Worm (Caenorhabditis elegans) whole organism, L4 larva: Measurements from ENCODE around the gene lys-2.
A peak's percentile ranks its signal among the peaks of the same experiment; 100 is the strongest.

Source experiments
- F10B5.3 ChIP-seq: sonication (generic microtip); optimal IDR thresholded peaks from 2 replicates; lab custom pipeline; 2016; ENCODE audit warnings: mild to moderate bottlenecking, missing genetic modification characterization, missing compliant biosample characterization
- Y75B8A.6 ChIP-seq: fragments of 200-800 bp; sonication (Bioruptor generic); IDR thresholded peaks from 2 replicates; pipeline ENCODE4 v1.3.6; 2022; ENCODE audit warnings: missing genetic modification reagents, missing genetic modification characterization, missing compliant biosample characterization
- ZK337.2 ChIP-seq: fragments of 200-800 bp; sonication (Bioruptor generic); IDR thresholded peaks from 2 replicates; pipeline ENCODE4 v1.3.6; 2022; ENCODE audit warnings: missing genetic modification reagents, missing genetic modification characterization, missing compliant biosample characterization
- aha-1 ChIP-seq: fragments of 150-350 bp; peaks from one replicate; lab custom pipeline; 2014; ENCODE audit warnings: missing biosample characterization, missing genetic modification characterization
- ama-1 ChIP-seq: fragments of 150-350 bp; optimal IDR thresholded peaks from 2 replicates; lab custom pipeline; 2014; ENCODE audit warnings: inconsistent platforms, mixed read lengths
- ceh-82 ChIP-seq: sonication (generic microtip); optimal IDR thresholded peaks from 2 replicates; lab custom pipeline; 2017; ENCODE audit warnings: missing biosample characterization, missing genetic modification characterization
- ctbp-1 ChIP-seq: fragments of 200-800 bp; sonication (Bioruptor generic); IDR thresholded peaks from 2 replicates; pipeline ENCODE4 v1.3.6; 2022; ENCODE audit warnings: missing genetic modification reagents, missing genetic modification characterization, missing compliant biosample characterization
- daf-16 ChIP-seq, 3 experiments: sonication (generic microtip); optimal IDR thresholded peaks; 2 replicates each; lab custom pipeline; 2016 to 2017; ENCODE audit warnings: missing genetic modification characterization in 3 of 3, missing genetic modification reagents in 3 of 3, mild to moderate bottlenecking in 2 of 3, missing compliant biosample characterization in 2 of 3, missing biosample characterization in 1 of 3, moderate library complexity in 1 of 3
- dmd-6 ChIP-seq: fragments of 200-800 bp; sonication (Bioruptor generic); IDR thresholded peaks from 2 replicates; pipeline ENCODE4 v1.3.6; 2022; ENCODE audit warnings: missing genetic modification reagents, missing genetic modification characterization, missing compliant biosample characterization
- dmd-8 ChIP-seq: fragments of 200-800 bp; sonication (Bioruptor generic); IDR thresholded peaks from 2 replicates; pipeline ENCODE4 v1.3.6; 2022; ENCODE audit warnings: missing genetic modification characterization, missing compliant biosample characterization
- dpl-1 ChIP-seq: fragments of 150-350 bp; optimal IDR thresholded peaks from 2 replicates; lab custom pipeline; 2014; ENCODE audit warnings: missing biosample characterization, missing genetic modification reagents, missing genetic modification characterization
- dve-1 ChIP-seq: sonication (generic microtip); optimal IDR thresholded peaks from 2 replicates; lab custom pipeline; 2017; ENCODE audit warnings: antibody characterized with exemption, mild to moderate bottlenecking, missing genetic modification characterization, missing compliant biosample characterization; ENCODE audit not compliant: insufficient read depth
- fkh-10 ChIP-seq: fragments of 150-350 bp; optimal IDR thresholded peaks from 2 replicates; lab custom pipeline; 2014; ENCODE audit warnings: missing biosample characterization, missing genetic modification reagents, missing genetic modification characterization
- hif-1 ChIP-seq, 2 experiments: sonication (generic microtip); optimal IDR thresholded peaks; 2 replicates each; lab custom pipeline; 2016 to 2017; ENCODE audit warnings: missing compliant biosample characterization in 2 of 2, missing genetic modification characterization in 2 of 2, missing genetic modification reagents in 2 of 2, missing genotype in 2 of 2, mild to moderate bottlenecking in 1 of 2
- hlh-11 ChIP-seq: fragments of 200-800 bp; sonication (Bioruptor generic); optimal IDR thresholded peaks from 2 replicates; lab custom pipeline; 2018; ENCODE audit warnings: mild to moderate bottlenecking, missing genetic modification characterization, missing compliant biosample characterization
- hlh-30 ChIP-seq: sonication (generic microtip); optimal IDR thresholded peaks from 2 replicates; lab custom pipeline; 2017; ENCODE audit warnings: antibody characterized with exemption, mild to moderate bottlenecking, missing genetic modification characterization, missing compliant biosample characterization; ENCODE audit not compliant: insufficient read depth
- lin-1 ChIP-seq: fragments of 200-800 bp; sonication (Bioruptor generic); IDR thresholded peaks from 2 replicates; pipeline ENCODE4 v1.3.6; 2022; ENCODE audit warnings: missing genetic modification reagents, missing genetic modification characterization, missing compliant biosample characterization
- lin-13 ChIP-seq: fragments of 150-350 bp; optimal IDR thresholded peaks from 2 replicates; lab custom pipeline; 2014; ENCODE audit warnings: missing biosample characterization, missing genetic modification reagents, missing genetic modification characterization
- lin-29 ChIP-seq: fragments of 200-800 bp; sonication (Bioruptor generic); IDR thresholded peaks from 2 replicates; pipeline ENCODE4 v1.3.6; 2022; ENCODE audit warnings: missing genetic modification reagents, missing genetic modification characterization, missing compliant biosample characterization
- lin-39 ChIP-seq: fragments of 150-350 bp; optimal IDR thresholded peaks from 2 replicates; lab custom pipeline; 2014; ENCODE audit warnings: missing biosample characterization, missing genetic modification reagents, missing genetic modification characterization
- lsy-2 ChIP-seq, 2 experiments: fragments of 150-350 bp in 1 of 2; sonication (generic microtip) in 1 of 2; optimal IDR thresholded peaks; 2 replicates each; lab custom pipeline; 2014 to 2017; ENCODE audit warnings: missing biosample characterization in 2 of 2, missing genetic modification characterization in 2 of 2
- madf-5 ChIP-seq, 2 experiments: fragments of 200-800 bp; sonication (Bioruptor generic); IDR thresholded peaks; 2 replicates each; pipeline ENCODE4 v1.3.6; 2022; ENCODE audit warnings: missing compliant biosample characterization in 2 of 2, missing genetic modification characterization in 2 of 2
- mdl-1 ChIP-seq, 2 experiments: fragments of 150-350 bp in 1 of 2; sonication (generic microtip) in 1 of 2; optimal IDR thresholded peaks; 2 replicates each; lab custom pipeline; 2014 to 2017; ENCODE audit warnings: missing biosample characterization in 2 of 2, missing genetic modification characterization in 2 of 2
- mep-1 ChIP-seq: fragments of 150-350 bp; sonication (generic microtip); optimal IDR thresholded peaks from 3 replicates; lab custom pipeline; 2014; ENCODE audit warnings: missing biosample characterization, missing genetic modification characterization
- mes-2 ChIP-seq: sonication (generic microtip); optimal IDR thresholded peaks from 2 replicates; lab custom pipeline; 2016; ENCODE audit warnings: missing genotype, mild to moderate bottlenecking, missing genetic modification characterization, missing compliant biosample characterization; ENCODE audit not compliant: poor library complexity, severe bottlenecking
- mxl-2 ChIP-seq: fragments of 200-800 bp; sonication (Bioruptor generic); conservative IDR thresholded peaks from 2 replicates; pipeline ENCODE4 v1.3.6; 2022; ENCODE audit warnings: missing genetic modification reagents, missing genetic modification characterization, missing compliant biosample characterization
- mxl-3 ChIP-seq: fragments of 200-800 bp; sonication (Bioruptor generic); optimal IDR thresholded peaks from 2 replicates; lab custom pipeline; 2018; ENCODE audit warnings: mild to moderate bottlenecking, missing genetic modification characterization, missing compliant biosample characterization
- nhr-11 ChIP-seq: fragments of 150-350 bp; optimal IDR thresholded peaks from 2 replicates; lab custom pipeline; 2014; ENCODE audit warnings: missing biosample characterization, missing genetic modification characterization
- nhr-25 ChIP-seq: sonication (generic microtip); optimal IDR thresholded peaks from 2 replicates; lab custom pipeline; 2017; ENCODE audit warnings: missing genetic modification characterization, mild to moderate bottlenecking, missing compliant biosample characterization, antibody characterized with exemption, moderate library complexity, borderline replicate concordance; ENCODE audit not compliant: insufficient read depth
- nhr-28 ChIP-seq: fragments of 150-350 bp; optimal IDR thresholded peaks from 2 replicates; lab custom pipeline; 2014; ENCODE audit warnings: missing biosample characterization, missing genetic modification characterization
- pha-4 ChIP-seq, 2 experiments: fragments of 150-350 bp in 1 of 2; fragments of 200-800 bp in 1 of 2; sonication (Bioruptor generic) in 1 of 2; IDR thresholded peaks in 1 of 2; optimal IDR thresholded peaks in 1 of 2; 2 replicates each; pipeline versions ENCODE4 v1.3.6 to Lab custom; 2014 to 2022; ENCODE audit warnings: missing genetic modification characterization in 2 of 2, missing genetic modification reagents in 2 of 2, missing biosample characterization in 1 of 2, missing compliant biosample characterization in 1 of 2
- pqm-1 ChIP-seq: sonication (generic microtip); optimal IDR thresholded peaks from 2 replicates; lab custom pipeline; 2017; ENCODE audit warnings: missing biosample characterization, missing genetic modification characterization
- rbr-2 ChIP-seq: sonication (generic microtip); optimal IDR thresholded peaks from 2 replicates; lab custom pipeline; 2016; ENCODE audit warnings: missing genotype, missing genetic modification characterization, missing compliant biosample characterization
- snpc-1.2 ChIP-seq: fragments of 200-800 bp; sonication (Bioruptor generic); IDR thresholded peaks from 2 replicates; pipeline ENCODE4 v1.3.6; 2022; ENCODE audit warnings: missing genetic modification reagents, missing genetic modification characterization, missing compliant biosample characterization
- unc-130 ChIP-seq: sonication (generic microtip); optimal IDR thresholded peaks from 2 replicates; lab custom pipeline; 2016; ENCODE audit warnings: missing genetic modification reagents, missing genetic modification characterization, missing compliant biosample characterization
- unc-39 ChIP-seq: sonication (generic microtip); optimal IDR thresholded peaks from 2 replicates; lab custom pipeline; 2017; ENCODE audit warnings: missing biosample characterization, missing genetic modification characterization
- unc-62 ChIP-seq, 3 experiments: fragments of 150-350 bp in 1 of 3; sonication (generic microtip); optimal IDR thresholded peaks in 2 of 3; peaks in 1 of 3; 1 replicate in 1 of 3; 2 replicates in 2 of 3; lab custom pipeline; 2014 to 2017; ENCODE audit warnings: missing biosample characterization in 3 of 3, missing genetic modification characterization in 3 of 3, missing genetic modification reagents in 3 of 3, missing genotype in 1 of 3
- vab-7 ChIP-seq: fragments of 200-800 bp; sonication (Bioruptor generic); IDR thresholded peaks from 2 replicates; pipeline ENCODE4 v1.3.6; 2022; ENCODE audit warnings: missing genetic modification reagents, missing genetic modification characterization, missing compliant biosample characterization
- zag-1 ChIP-seq: fragments of 150-350 bp; optimal IDR thresholded peaks from 2 replicates; lab custom pipeline; 2014; ENCODE audit warnings: missing biosample characterization, missing genetic modification characterization
- ztf-11 ChIP-seq: fragments of 150-350 bp; optimal IDR thresholded peaks from 2 replicates; lab custom pipeline; 2014; ENCODE audit warnings: missing biosample characterization, missing genetic modification characterization
- ztf-7 ChIP-seq: fragments of 150-350 bp; optimal IDR thresholded peaks from 2 replicates; lab custom pipeline; 2014; ENCODE audit warnings: missing biosample characterization, missing genetic modification characterization

Gene lys-2

DNA sequence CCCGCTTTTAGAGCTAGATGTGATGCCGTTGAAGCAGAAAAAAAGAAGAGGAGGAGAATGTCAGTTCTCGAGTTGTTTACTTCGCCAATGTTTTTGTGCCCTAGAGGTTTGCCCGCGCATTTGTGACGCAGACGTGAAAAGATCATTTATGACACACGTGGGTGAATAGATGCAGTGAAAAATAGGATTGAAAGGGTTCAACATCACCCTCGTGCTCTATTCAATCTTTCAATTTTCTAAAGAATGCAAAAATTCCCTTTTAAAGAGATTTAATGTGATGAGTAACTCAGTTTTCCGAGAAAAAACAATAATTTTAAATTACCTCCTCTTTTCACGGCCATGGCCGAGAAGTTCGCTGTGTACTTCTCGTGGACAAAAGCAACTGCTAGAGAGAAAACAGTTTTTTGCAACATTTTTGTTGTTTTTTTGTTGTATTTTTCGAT, 34.8 kb downstream of the lys-2 start:
- TF ChIP-seq mxl-2 (GFP tag; lab: Robert Waterston, UW) (no peak), Y75B8A.6 (GFP tag; lab: Robert Waterston, UW) (no peak), lsy-2 (tag; optimal IDR thresholded peaks at IDR 0.05; lab: Kevin White, UChicago) (peak; percentile 28 to 47), hlh-30 (tag; lab: Kevin White, UChicago) (peak; percentile 88), ama-1 (lab: Kevin White, UChicago) (no peak), unc-130 (GFP tag; lab: Kevin White, UChicago) (peak; percentile 42), unc-62 (GFP tag; optimal IDR thresholded peaks at IDR 0.05 in 1 of 2; lab: Kevin White, UChicago) (peak in 1 of 2 experiments; percentile 95), unc-62 (tag; optimal IDR thresholded peaks at IDR 0.05; lab: Kevin White, UChicago) (no peak), nhr-28 (tag; lab: Kevin White, UChicago) (peak; percentile 78), dve-1 (tag; lab: Kevin White, UChicago) (peak; percentile 40), hlh-11 (tag; lab: Kevin White, UChicago) (peak; percentile 40), ceh-82 (tag; lab: Kevin White, UChicago) (no peak), zag-1 (no peak), F10B5.3 (tag; lab: Kevin White, UChicago) (no peak), ztf-11 (tag; lab: Kevin White, UChicago) (no peak), mes-2 (tag; lab: Kevin White, UChicago) (peak; percentile 57), nhr-11 (tag; lab: Kevin White, UChicago) (peak; percentile 78), ctbp-1 (GFP tag; lab: Robert Waterston, UW) (peak; percentile 40; the same call in 1 of the 2 replicates), ztf-7 (no peak), mep-1 (tag; lab: Kevin White, UChicago) (peak; percentile 57), madf-5 (GFP tag; IDR thresholded peaks at IDR 0.05; lab: Robert Waterston, UW) (0 out of 4 replicates have a peak, but pooled peaks of 1 of the 2 experiments have one; percentile 27), lin-39 (tag; lab: Kevin White, UChicago) (no peak), pha-4 (GFP tag; IDR thresholded peaks at IDR 0.05; lab: Robert Waterston, UW) (no peak), pha-4 (tag; optimal IDR thresholded peaks at IDR 0.05; lab: Kevin White, UChicago) (no peak), lin-29 (no peak), vab-7 (GFP tag; lab: Robert Waterston, UW) (no peak), lin-13 (GFP tag; lab: Kevin White, UChicago) (no peak), dpl-1 (GFP tag; lab: Kevin White, UChicago) (peak; percentile 17), hif-1 (tag; optimal IDR thresholded peaks at IDR 0.05; lab: Kevin White, UChicago) (peak in 1 of 2 experiments; percentile 19), daf-16 (GFP tag; optimal IDR thresholded peaks at IDR 0.05; lab: Kevin White, UChicago) (peak in 1 of 2 experiments; percentile 52), daf-16 (tag; optimal IDR thresholded peaks at IDR 0.05; lab: Kevin White, UChicago) (peak; percentile 82), dmd-6 (GFP tag; lab: Robert Waterston, UW) (peak; percentile 33; the same call in 1 of the 2 replicates), mxl-3 (GFP tag; lab: Kevin White, UChicago) (peak; percentile 20), unc-39 (tag; lab: Kevin White, UChicago) (no peak), lin-1 (GFP tag; lab: Robert Waterston, UW) (no peak), pqm-1 (tag; lab: Kevin White, UChicago) (no peak), fkh-10 (GFP tag; lab: Kevin White, UChicago) (peak; percentile 87), snpc-1.2 (GFP tag; lab: Robert Waterston, UW) (no peak), dmd-8 (GFP tag; lab: Robert Waterston, UW) (no peak), ZK337.2 (GFP tag; lab: Robert Waterston, UW) (0 out of 2 replicates have a peak, but pooled peaks have one; percentile 23), nhr-25 (tag; lab: Kevin White, UChicago) (no peak), mdl-1 (tag; optimal IDR thresholded peaks at IDR 0.05; lab: Kevin White, UChicago) (peak; percentile 22 to 98), rbr-2 (tag; lab: Kevin White, UChicago) (peak; percentile 53), aha-1 (peak; percentile 96)
